Worm (Caenorhabditis elegans) whole organism, late embryonic: ENCODE data around the gene osm-9.

Experiments used
- fkh-6 ChIP-seq: sonication (generic microtip); optimal IDR thresholded peaks from 2 replicates; lab custom pipeline; 2016; ENCODE audit warnings: missing genetic modification characterization, missing compliant biosample characterization
- odd-2 ChIP-seq: sonication (generic microtip); optimal IDR thresholded peaks from 2 replicates; lab custom pipeline; 2017; ENCODE audit warnings: antibody characterized with exemption, mild to moderate bottlenecking, missing genetic modification characterization, missing compliant biosample characterization
- pha-4 ChIP-seq: fragments of 150-350 bp; optimal IDR thresholded peaks from 2 replicates; lab custom pipeline; 2018; ENCODE audit warnings: missing biosample characterization, missing genetic modification reagents, missing genetic modification characterization
- rnt-1 ChIP-seq: sonication (generic microtip); optimal IDR thresholded peaks from 2 replicates; lab custom pipeline; 2016; ENCODE audit warnings: missing genetic modification characterization, missing compliant biosample characterization
- unc-42 ChIP-seq: sonication (generic microtip); optimal IDR thresholded peaks from 2 replicates; lab custom pipeline; 2016; ENCODE audit warnings: missing genotype, missing genetic modification characterization, missing compliant biosample characterization
- zip-5 ChIP-seq: sonication (generic microtip); optimal IDR thresholded peaks from 2 replicates; lab custom pipeline; 2016; ENCODE audit warnings: missing genetic modification characterization, missing compliant biosample characterization

- TF ChIP-seq pha-4, result no peak
- TF ChIP-seq zip-5 (tag; lab: Kevin White, UChicago), result no peak
- TF ChIP-seq rnt-1 (tag; lab: Kevin White, UChicago), result no peak
- no peak for TF ChIP-seq fkh-6 (tag; lab: Kevin White, UChicago)
- TF ChIP-seq odd-2 (tag; lab: Kevin White, UChicago), result no peak
- TF ChIP-seq unc-42 (tag; lab: Kevin White, UChicago), result no peak
These were observed 36.3 kb upstream of the osm-9 start, which contains the start of gene taf-2 for ce11 chrIV:3593513-3593912.
